Worm (Caenorhabditis elegans) whole organism, midembryonic: Measurements from ENCODE around the gene nhr-202.

Source experiments
- T22C8.4 ChIP-seq: fragments of 200-800 bp; sonication (Bioruptor generic); IDR thresholded peaks from 2 replicates; pipeline ENCODE4 v1.3.6; 2022; ENCODE audit warnings: missing genetic modification characterization, missing compliant biosample characterization
- cog-1 ChIP-seq: sonication (generic microtip); optimal IDR thresholded peaks from 2 replicates; lab custom pipeline; 2016; ENCODE audit warnings: missing genetic modification characterization, missing compliant biosample characterization
- flt-1 ChIP-seq: fragments of 200-800 bp; sonication (Bioruptor generic); IDR thresholded peaks from 2 replicates; pipeline ENCODE4 v1.3.6; 2022; ENCODE audit warnings: missing genetic modification characterization, missing compliant biosample characterization
- med-1 ChIP-seq: sonication (generic microtip); optimal IDR thresholded peaks from 2 replicates; lab custom pipeline; 2017; ENCODE audit warnings: missing genetic modification characterization, mild to moderate bottlenecking, missing compliant biosample characterization, antibody characterized with exemption, missing genetic modification reagents; ENCODE audit not compliant: insufficient read depth
- tab-1 ChIP-seq: fragments of 200-800 bp; sonication (Bioruptor generic); IDR thresholded peaks from 2 replicates; pipeline ENCODE4 v1.3.6; 2022; ENCODE audit warnings: missing genetic modification characterization, missing compliant biosample characterization
- ztf-23 ChIP-seq: fragments of 200-800 bp; sonication (Bioruptor generic); IDR thresholded peaks from 2 replicates; pipeline ENCODE4 v1.3.6; 2022; ENCODE audit warnings: missing genetic modification reagents, missing genetic modification characterization, missing compliant biosample characterization

- TF ChIP-seq T22C8.4 (GFP tag; lab: Robert Waterston, UW): no peak
- TF ChIP-seq med-1 (GFP tag; lab: Kevin White, UChicago): no peak
- no peak for TF ChIP-seq flt-1 (GFP tag; lab: Robert Waterston, UW)
- no peak for TF ChIP-seq tab-1 (GFP tag; lab: Robert Waterston, UW)
- TF ChIP-seq ztf-23: no peak
- TF ChIP-seq cog-1 (tag; lab: Kevin White, UChicago): no peak
Observed at ce11 chrV:446574-446973, 15.8 kb upstream of the nhr-202 start, which contains the start of gene srh-34.
